Fruit fly (Drosophila melanogaster): ENCODE measurements around the gene betaTub85D.

Gene betaTub85D

dm6 chr3R:9393542-9394025, 16.5 kb downstream of the betaTub85D start (continued):
- TF ChIP-seq B-H2 (GFP tag; optimal IDR thresholded peaks at IDR 0.05), result no peak
- peak; percentile 65 for TF ChIP-seq CG12071 (GFP tag; optimal IDR thresholded peaks at IDR 0.05)
- 0 out of 3 replicates have a peak, but pooled peaks have one; percentile 14 for TF ChIP-seq knrl (GFP tag; IDR thresholded peaks at IDR 0.05; ENCODE audit: partially characterized antibody)
- no peak for TF ChIP-seq CG43689 (GFP tag; IDR thresholded peaks at IDR 0.05)
- TF ChIP-seq Atf-2 (GFP tag; optimal IDR thresholded peaks at IDR 0.05), result peak; percentile 40
- no peak for TF ChIP-seq pan (optimal IDR thresholded peaks at IDR 0.05)
- TF ChIP-seq pan (GFP tag; optimal IDR thresholded peaks at IDR 0.05 in 1 of 2, IDR thresholded peaks at IDR 0.05 in 1 of 2), result peak in 1 of 2 experiments; percentile 68
- peak; percentile 0 for TF ChIP-seq NK7.1 (GFP tag; optimal IDR thresholded peaks at IDR 0.05)
- 0 out of 2 replicates have a peak, but pooled peaks have one; percentile 45 for TF ChIP-seq seq (GFP tag; IDR thresholded peaks at IDR 0.05)
- no peak for TF ChIP-seq CG11696 (GFP tag; IDR thresholded peaks at IDR 0.05)
- no peak for TF ChIP-seq CG14965 (GFP tag; optimal IDR thresholded peaks at IDR 0.05; ENCODE audit: borderline replicate concordance)
- no peak for TF ChIP-seq tna (GFP tag; IDR thresholded peaks at IDR 0.05; ENCODE audit: partially characterized antibody)
- TF ChIP-seq maf-S (GFP tag; optimal IDR thresholded peaks at IDR 0.05), result no peak
- TF ChIP-seq CG18764 (GFP tag; optimal IDR thresholded peaks at IDR 0.05), result peak; percentile 60
- peak; percentile 26 for TF ChIP-seq Max (GFP tag; optimal IDR thresholded peaks at IDR 0.05)
- TF ChIP-seq CG10267 (tag; optimal IDR thresholded peaks at IDR 0.05), result peak; percentile 65
- TF ChIP-seq scrt (GFP tag; optimal IDR thresholded peaks at IDR 0.05), result peak; percentile 39
- TF ChIP-seq CTCF (GFP tag; optimal IDR thresholded peaks at IDR 0.05), result peak; percentile 25
- TF ChIP-seq CG7987 (GFP tag; optimal IDR thresholded peaks at IDR 0.05), result peak; percentile 38
- TF ChIP-seq CG7745 (tag; optimal IDR thresholded peaks at IDR 0.05), result peak; percentile 75
- no peak for TF ChIP-seq Dfd (GFP tag; optimal IDR thresholded peaks at IDR 0.05)
- no peak for TF ChIP-seq bigmax (GFP tag; optimal IDR thresholded peaks at IDR 0.05)
- no peak for TF ChIP-seq CG3995 (GFP tag; optimal IDR thresholded peaks at IDR 0.05)
- peak; percentile 64 for TF ChIP-seq ewg (GFP tag; optimal IDR thresholded peaks at IDR 0.05)
- peak; percentile 59 for TF ChIP-seq Sox102F (GFP tag; optimal IDR thresholded peaks at IDR 0.05)
- peak; percentile 38 for TF ChIP-seq CG10274 (GFP tag; optimal IDR thresholded peaks at IDR 0.05)
- peak; percentile 46 for TF ChIP-seq CG31365 (tag; optimal IDR thresholded peaks at IDR 0.05)
- TF ChIP-seq CG4328 (GFP tag; optimal IDR thresholded peaks at IDR 0.05), result peak; percentile 44
- TF ChIP-seq Bdp1 (GFP tag; optimal IDR thresholded peaks at IDR 0.05), result peak; percentile 33
- TF ChIP-seq lola (GFP tag; optimal IDR thresholded peaks at IDR 0.05), result peak in 1 of 3 experiments; percentile 86
- TF ChIP-seq CG6854 (GFP tag; optimal IDR thresholded peaks at IDR 0.05), result peak; percentile 13
- peak; percentile 66 for TF ChIP-seq Sox100B (GFP tag; optimal IDR thresholded peaks at IDR 0.05)
- TF ChIP-seq CG11085 (GFP tag; IDR thresholded peaks at IDR 0.05), result no peak
- TF ChIP-seq Doc2 (GFP tag; IDR thresholded peaks at IDR 0.05), result no peak
- no peak for TF ChIP-seq CG14860 (GFP tag; IDR thresholded peaks at IDR 0.05; ENCODE audit: partially characterized antibody)
- peak; percentile 54; the same call in 1 of the 2 replicates for TF ChIP-seq ttk (GFP tag; IDR thresholded peaks at IDR 0.05)
- peak; percentile 53 for TF ChIP-seq NC2β (GFP tag; optimal IDR thresholded peaks at IDR 0.05)
- TF ChIP-seq stwl (tag; optimal IDR thresholded peaks at IDR 0.05), result no peak
- peak; percentile 42; the same call in 1 of the 2 replicates for TF ChIP-seq CG31224 (GFP tag; IDR thresholded peaks at IDR 0.05)
- peak; percentile 29 for TF ChIP-seq Side (GFP tag; optimal IDR thresholded peaks at IDR 0.05)
- TF ChIP-seq CG15269 (tag; optimal IDR thresholded peaks at IDR 0.05), result peak; percentile 55
- peak; percentile 65; the same call in 2 of the 3 replicates for TF ChIP-seq CG11695 (GFP tag; IDR thresholded peaks at IDR 0.05)
- no peak for TF ChIP-seq abd-A (tag; optimal IDR thresholded peaks at IDR 0.05)
- peak; percentile 48 for TF ChIP-seq Hey (tag; optimal IDR thresholded peaks at IDR 0.05)
- peak; percentile 22; the same call in 1 of the 2 replicates for TF ChIP-seq al (GFP tag; IDR thresholded peaks at IDR 0.05)
- TF ChIP-seq HmgZ (tag; optimal IDR thresholded peaks at IDR 0.05), result peak; percentile 48
- peak; percentile 66 for TF ChIP-seq oc (tag; optimal IDR thresholded peaks at IDR 0.05)
- TF ChIP-seq PHDP (tag; optimal IDR thresholded peaks at IDR 0.05), result peak; percentile 79
- peak; percentile 33 for TF ChIP-seq chn (GFP tag; optimal IDR thresholded peaks at IDR 0.05)
- peak; percentile 72 for TF ChIP-seq CG31441 (GFP tag; IDR thresholded peaks at IDR 0.05)

Data from whole organism, embryonic.